Fruit fly (Drosophila melanogaster) whole organism, embryonic: Measurements from ENCODE around the gene CG3149.

Experiments
- B-H1 ChIP-seq: fragments of 200-800 bp; sonication (Bioruptor generic); IDR thresholded peaks from 3 replicates; pipeline ENCODE4 v1.3.6; 2022; ENCODE audit warnings: missing biosample characterization, missing genetic modification characterization
- CG10267 ChIP-seq: fragments of 200-800 bp; sonication (Bioruptor generic); optimal IDR thresholded peaks from 2 replicates; lab custom pipeline; 2018; ENCODE audit warnings: missing biosample characterization, mild to moderate bottlenecking, missing genetic modification characterization, moderate library complexity
- CG10274 ChIP-seq: fragments of 200-800 bp; sonication (Bioruptor generic); optimal IDR thresholded peaks from 3 replicates; lab custom pipeline; 2017; ENCODE audit warnings: missing biosample characterization, mild to moderate bottlenecking, missing genetic modification characterization
- CG10979 ChIP-seq: fragments of 200-800 bp; sonication (Bioruptor generic); optimal IDR thresholded peaks from 2 replicates; lab custom pipeline; 2018; ENCODE audit warnings: missing biosample characterization, mild to moderate bottlenecking, missing genetic modification characterization, moderate library complexity
- CG11723 ChIP-seq: fragments of 200-800 bp; sonication (Bioruptor generic); optimal IDR thresholded peaks from 2 replicates; lab custom pipeline; 2017; ENCODE audit warnings: missing biosample characterization, mild to moderate bottlenecking, missing genetic modification characterization
- CG12659 ChIP-seq: fragments of 200-800 bp; sonication (Bioruptor generic); optimal IDR thresholded peaks from 3 replicates; lab custom pipeline; 2017; ENCODE audit warnings: mild to moderate bottlenecking, missing biosample characterization, missing genetic modification reagents, missing genetic modification characterization
- CG13296 ChIP-seq: fragments of 200-800 bp; sonication (Bioruptor generic); optimal IDR thresholded peaks from 3 replicates; lab custom pipeline; 2018; ENCODE audit warnings: missing biosample characterization, mild to moderate bottlenecking, missing genetic modification characterization
- CG13894 ChIP-seq: fragments of 200-800 bp; sonication (Bioruptor generic); optimal IDR thresholded peaks from 3 replicates; lab custom pipeline; 2018; ENCODE audit warnings: missing biosample characterization, mild to moderate bottlenecking, missing genetic modification characterization, moderate library complexity
- CG14441 ChIP-seq: fragments of 200-800 bp; sonication (Bioruptor generic); IDR thresholded peaks from 2 replicates; pipeline ENCODE4 v1.3.6; 2022; ENCODE audit warnings: missing biosample characterization, missing genetic modification characterization
- CG17612 ChIP-seq: fragments of 200-800 bp; sonication (Bioruptor generic); IDR thresholded peaks from 2 replicates; pipeline ENCODE4 v1.3.6; 2022; ENCODE audit warnings: missing biosample characterization, missing genetic modification characterization
- CG2116 ChIP-seq: fragments of 200-800 bp; sonication (Bioruptor generic); optimal IDR thresholded peaks from 3 replicates; lab custom pipeline; 2018; ENCODE audit warnings: missing biosample characterization, mild to moderate bottlenecking, missing genetic modification characterization
- CG2199 ChIP-seq: fragments of 200-800 bp; sonication (Bioruptor generic); IDR thresholded peaks from 3 replicates; pipeline ENCODE4 v1.3.6; 2022; ENCODE audit warnings: missing biosample characterization, missing genetic modification characterization
- CG3407 ChIP-seq: fragments of 200-800 bp; sonication (Bioruptor generic); optimal IDR thresholded peaks from 2 replicates; lab custom pipeline; 2018; ENCODE audit warnings: missing biosample characterization, mild to moderate bottlenecking, missing genetic modification characterization
- CG3847 ChIP-seq: fragments of 200-800 bp; sonication (Bioruptor generic); IDR thresholded peaks from 2 replicates; pipeline ENCODE4 v1.3.6; 2022; ENCODE audit warnings: missing biosample characterization, missing genetic modification characterization
- CG6791 ChIP-seq: fragments of 200-800 bp; sonication (Bioruptor generic); IDR thresholded peaks from 3 replicates; pipeline ENCODE4 v1.3.6; 2022; ENCODE audit warnings: missing biosample characterization, missing genetic modification characterization; ENCODE audit not compliant: partially characterized antibody
- CG8944 ChIP-seq: fragments of 200-800 bp; sonication (Bioruptor generic); optimal IDR thresholded peaks from 3 replicates; lab custom pipeline; 2016; ENCODE audit warnings: missing biosample characterization, missing genetic modification characterization
- CkIIα-i1 ChIP-seq: fragments of 200-800 bp; sonication (Bioruptor generic); IDR thresholded peaks from 2 replicates; pipeline ENCODE4 v1.3.6; 2022; ENCODE audit warnings: missing biosample characterization, missing genetic modification characterization
- Dad ChIP-seq: fragments of 200-800 bp; sonication (Bioruptor generic); optimal IDR thresholded peaks from 3 replicates; lab custom pipeline; 2016; ENCODE audit warnings: missing biosample characterization, missing genetic modification characterization
- Dll ChIP-seq: fragments of 200-800 bp; sonication (Bioruptor generic); IDR thresholded peaks from 4 replicates; pipeline ENCODE4 v1.3.6; 2022; ENCODE audit warnings: missing biosample characterization, missing genetic modification characterization; ENCODE audit not compliant: partially characterized antibody
- Fer1 ChIP-seq: fragments of 200-800 bp; sonication (Bioruptor generic); optimal IDR thresholded peaks from 2 replicates; lab custom pipeline; 2017; ENCODE audit warnings: missing biosample characterization, mild to moderate bottlenecking, missing genetic modification characterization
- Fer2 ChIP-seq: fragments of 200-800 bp; sonication (Bioruptor generic); optimal IDR thresholded peaks from 2 replicates; lab custom pipeline; 2018; ENCODE audit warnings: missing biosample characterization, mild to moderate bottlenecking, missing genetic modification characterization, moderate library complexity
- Gug ChIP-seq: fragments of 200-800 bp; sonication (Bioruptor generic); IDR thresholded peaks from 4 replicates; pipeline ENCODE4 v1.3.6; 2022; ENCODE audit warnings: missing biosample characterization, missing genetic modification characterization
- H15 ChIP-seq: fragments of 200-800 bp; sonication (Bioruptor generic); IDR thresholded peaks from 3 replicates; pipeline ENCODE4 v1.3.6; 2022; ENCODE audit warnings: missing biosample characterization, missing genetic modification characterization
- HLHmδ ChIP-seq: fragments of 200-800 bp; sonication (Bioruptor generic); optimal IDR thresholded peaks from 2 replicates; lab custom pipeline; 2018; ENCODE audit warnings: missing biosample characterization, mild to moderate bottlenecking, missing genetic modification characterization, moderate library complexity
- HmgZ ChIP-seq: fragments of 200-800 bp; sonication (Bioruptor generic); optimal IDR thresholded peaks from 2 replicates; lab custom pipeline; 2018; ENCODE audit warnings: missing biosample characterization, mild to moderate bottlenecking, missing genetic modification characterization
- Hr78 ChIP-seq, 2 experiments: fragments of 200-800 bp in 1 of 2; fragments of >200 bp in 1 of 2; sonication (Bioruptor generic) in 1 of 2; optimal IDR thresholded peaks; 2 replicates each; lab custom pipeline; 2017 to 2019; ENCODE audit warnings: missing biosample characterization in 2 of 2, missing genetic modification characterization in 2 of 2, mild to moderate bottlenecking in 1 of 2, moderate library complexity in 1 of 2
- MTF-1 ChIP-seq: fragments of 200-800 bp; sonication (Bioruptor generic); optimal IDR thresholded peaks from 2 replicates; lab custom pipeline; 2018; ENCODE audit warnings: missing biosample characterization, mild to moderate bottlenecking, missing genetic modification characterization, borderline replicate concordance
- Mad ChIP-seq: fragments of 200-800 bp; sonication (Bioruptor generic); optimal IDR thresholded peaks from 2 replicates; lab custom pipeline; 2016; ENCODE audit warnings: missing biosample characterization, missing genetic modification characterization
- Mes4 ChIP-seq: fragments of 200-800 bp; sonication (Bioruptor generic); optimal IDR thresholded peaks from 2 replicates; lab custom pipeline; 2016; ENCODE audit warnings: missing biosample characterization, missing genetic modification characterization
- Taf1 ChIP-seq: fragments of 200-800 bp; sonication (Bioruptor generic); IDR thresholded peaks from 2 replicates; pipeline ENCODE4 v1.3.6; 2022; ENCODE audit warnings: missing biosample characterization, missing genetic modification characterization
- YL-1 ChIP-seq: fragments of 200-800 bp; sonication (Bioruptor generic); optimal IDR thresholded peaks from 3 replicates; lab custom pipeline; 2017; ENCODE audit warnings: missing biosample characterization, mild to moderate bottlenecking, missing genetic modification characterization
- bcd ChIP-seq: fragments of 200-800 bp; sonication (Bioruptor generic); optimal IDR thresholded peaks from 2 replicates; lab custom pipeline; 2017; ENCODE audit warnings: missing biosample characterization, mild to moderate bottlenecking, missing genetic modification characterization
- cato ChIP-seq: fragments of 200-800 bp; sonication (Bioruptor generic); optimal IDR thresholded peaks from 2 replicates; lab custom pipeline; 2016; ENCODE audit warnings: missing biosample characterization, missing genetic modification characterization, borderline replicate concordance
- disco-r ChIP-seq: fragments of 200-800 bp; sonication (Bioruptor generic); optimal IDR thresholded peaks from 2 replicates; lab custom pipeline; 2016; ENCODE audit warnings: missing biosample characterization, missing genetic modification characterization
- exex ChIP-seq: fragments of 200-800 bp; sonication (Bioruptor generic); optimal IDR thresholded peaks from 4 replicates; lab custom pipeline; 2018; ENCODE audit warnings: missing biosample characterization, mild to moderate bottlenecking, missing genetic modification characterization, moderate library complexity
- fru ChIP-seq: fragments of >200 bp; optimal IDR thresholded peaks from 2 replicates; lab custom pipeline; 2017
- gcm ChIP-seq: fragments of 200-800 bp; sonication (Bioruptor generic); optimal IDR thresholded peaks from 2 replicates; lab custom pipeline; 2019; ENCODE audit warnings: missing biosample characterization, mild to moderate bottlenecking, missing genetic modification characterization, moderate library complexity
- grn ChIP-seq: fragments of 200-800 bp; sonication (Bioruptor generic); optimal IDR thresholded peaks from 3 replicates; lab custom pipeline; 2017; ENCODE audit warnings: missing biosample characterization, missing genetic modification characterization
- jigr1 ChIP-seq: fragments of 200-800 bp; sonication (Bioruptor generic); IDR thresholded peaks from 3 replicates; pipeline ENCODE4 v1.3.6; 2022; ENCODE audit warnings: missing biosample characterization, missing genetic modification characterization
- pfk ChIP-seq: fragments of 200-800 bp; sonication (Bioruptor generic); optimal IDR thresholded peaks from 2 replicates; lab custom pipeline; 2018; ENCODE audit warnings: missing biosample characterization, mild to moderate bottlenecking, missing genetic modification characterization, moderate library complexity
- phol ChIP-seq: fragments of 200-800 bp; sonication (Bioruptor generic); optimal IDR thresholded peaks from 3 replicates; lab custom pipeline; 2018; ENCODE audit warnings: missing biosample characterization, mild to moderate bottlenecking, missing genetic modification characterization, moderate library complexity
- pum ChIP-seq: fragments of 200-800 bp; sonication (Bioruptor generic); optimal IDR thresholded peaks from 2 replicates; lab custom pipeline; 2016; ENCODE audit warnings: missing biosample characterization, missing genetic modification characterization
- slp2 ChIP-seq: fragments of 200-800 bp; sonication (Bioruptor generic); optimal IDR thresholded peaks from 2 replicates; lab custom pipeline; 2016; ENCODE audit warnings: missing biosample characterization, missing genetic modification characterization
- sr ChIP-seq: fragments of 200-800 bp; sonication (Bioruptor generic); IDR thresholded peaks from 3 replicates; pipeline ENCODE4 v1.3.6; 2022; ENCODE audit warnings: missing biosample characterization, missing genetic modification characterization
- ssp ChIP-seq: fragments of 200-800 bp; sonication (Bioruptor generic); IDR thresholded peaks from 2 replicates; pipeline ENCODE4 v1.3.6; 2022; ENCODE audit warnings: missing biosample characterization, missing genetic modification characterization
- stc ChIP-seq: fragments of 200-800 bp; sonication (Bioruptor generic); IDR thresholded peaks from 2 replicates; pipeline ENCODE4 v1.3.6; 2022; ENCODE audit warnings: missing biosample characterization, missing genetic modification characterization
- tna ChIP-seq: fragments of 200-800 bp; sonication (Bioruptor generic); IDR thresholded peaks from 2 replicates; pipeline ENCODE4 v1.3.6; 2022; ENCODE audit warnings: missing biosample characterization, missing genetic modification characterization; ENCODE audit not compliant: partially characterized antibody
- trh ChIP-seq: fragments of 200-800 bp; sonication (Bioruptor generic); optimal IDR thresholded peaks from 2 replicates; lab custom pipeline; 2016; ENCODE audit warnings: missing biosample characterization, missing genetic modification characterization
- twi ChIP-seq: fragments of 200-800 bp; optimal IDR thresholded peaks from 2 replicates; lab custom pipeline; 2019; ENCODE audit warnings: missing biosample characterization, mild to moderate bottlenecking, missing genetic modification characterization, moderate library complexity
- tx ChIP-seq: fragments of 200-800 bp; sonication (Bioruptor generic); optimal IDR thresholded peaks from 2 replicates; lab custom pipeline; 2016; ENCODE audit warnings: missing biosample characterization, missing genetic modification characterization
- zfh2 ChIP-seq: fragments of 200-800 bp; sonication (Bioruptor generic); optimal IDR thresholded peaks from 2 replicates; lab custom pipeline; 2016; ENCODE audit warnings: missing biosample characterization, missing genetic modification characterization

The CG3149 gene

dm6 chrX:5705899-5706312 lies 10.9 kb upstream of the CG3149 start (continued):
- TF ChIP-seq jigr1 (GFP tag; lab: Robert Waterston, UW) (peak; percentile 57; the same call in 1 of the 3 replicates), CkIIα-i1 (GFP tag; lab: Robert Waterston, UW) (0 out of 2 replicates have a peak, but pooled peaks have one; percentile 47), Dad (GFP tag; lab: Kevin White, UChicago) (peak; percentile 66), CG10274 (GFP tag; lab: Kevin White, UChicago) (peak; percentile 62), CG17612 (GFP tag; lab: Robert Waterston, UW) (peak; percentile 86), slp2 (GFP tag; lab: Kevin White, UChicago) (peak; percentile 37), CG3407 (peak; percentile 56), Fer1 (GFP tag; lab: Kevin White, UChicago) (peak; percentile 94), CG13296 (GFP tag; lab: Kevin White, UChicago) (peak; percentile 80), tna (no peak), exex (tag; lab: Kevin White, UChicago) (peak; percentile 50), CG3847 (GFP tag; lab: Robert Waterston, UW) (peak; percentile 84), disco-r (GFP tag; lab: Kevin White, UChicago) (peak; percentile 30), CG10979 (tag; lab: Kevin White, UChicago) (peak; percentile 67), cato (GFP tag; lab: Kevin White, UChicago) (peak; percentile 48), sr (GFP tag; lab: Robert Waterston, UW) (peak; percentile 70; the same call in 2 of the 3 replicates), phol (peak; percentile 82), CG11723 (GFP tag; lab: Kevin White, UChicago) (peak; percentile 37), MTF-1 (GFP tag; lab: Kevin White, UChicago) (peak; percentile 34), CG6791 (no peak), zfh2 (GFP tag; lab: Kevin White, UChicago) (peak; percentile 47), Hr78 (GFP tag; optimal IDR thresholded peaks at IDR 0.05; lab: Kevin White, UChicago) (peak in 1 of 2 experiments; percentile 32), trh (GFP tag; lab: Kevin White, UChicago) (peak; percentile 43), YL-1 (GFP tag; lab: Kevin White, UChicago) (no peak), CG2199 (no peak), fru (no peak), H15 (GFP tag; lab: Robert Waterston, UW) (peak; percentile 88), Mes4 (GFP tag; lab: Kevin White, UChicago) (no peak), stc (GFP tag; lab: Robert Waterston, UW) (peak; percentile 88), Fer2 (tag; lab: Kevin White, UChicago) (peak; percentile 47), pum (GFP tag; lab: Kevin White, UChicago) (peak; percentile 62), Taf1 (GFP tag; lab: Robert Waterston, UW) (peak; percentile 88), CG8944 (GFP tag; lab: Kevin White, UChicago) (peak; percentile 44), twi (tag; lab: Kevin White, UChicago) (no peak), B-H1 (GFP tag; lab: Robert Waterston, UW) (peak; percentile 89), CG10267 (tag; lab: Kevin White, UChicago) (peak; percentile 63), Dll (GFP tag; lab: Robert Waterston, UW) (no peak), tx (GFP tag; lab: Kevin White, UChicago) (peak; percentile 46), HLHmδ (GFP tag; lab: Kevin White, UChicago) (no peak), CG13894 (tag; lab: Kevin White, UChicago) (peak; percentile 95), gcm (GFP tag; lab: Kevin White, UChicago) (peak; percentile 64), CG12659 (GFP tag; lab: Kevin White, UChicago) (peak; percentile 79), Gug (GFP tag; lab: Robert Waterston, UW) (peak; percentile 85), Mad (peak; percentile 52), HmgZ (tag; lab: Kevin White, UChicago) (peak; percentile 68), ssp (GFP tag; lab: Robert Waterston, UW) (peak; percentile 82), grn (peak; percentile 66), bcd (GFP tag; lab: Kevin White, UChicago) (peak; percentile 89), CG14441 (peak; percentile 95), pfk (GFP tag; lab: Kevin White, UChicago) (no peak), CG2116 (GFP tag; lab: Kevin White, UChicago) (no peak)
